Fruit fly (Drosophila melanogaster): Measurements from ENCODE around the gene Vha100-1.

Vha100-1 gene

DNA sequence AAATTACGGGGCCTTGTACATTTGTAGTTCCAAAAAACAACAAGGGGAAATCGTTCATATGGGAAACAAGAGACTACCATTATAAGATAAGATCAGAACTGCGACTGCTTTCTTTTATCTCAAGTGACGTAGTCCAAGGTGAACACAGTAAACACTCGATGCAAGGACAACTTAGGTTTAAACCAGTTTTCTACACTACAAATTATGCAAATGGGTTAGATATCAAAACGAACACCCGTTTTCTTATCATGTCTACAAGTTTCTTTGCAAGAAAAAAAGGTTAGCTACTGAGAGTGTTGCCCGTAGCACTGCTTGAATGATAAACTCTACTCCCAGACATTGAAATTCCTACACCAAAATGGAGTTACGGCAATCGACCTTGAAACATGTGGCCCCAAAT lies 6.9 kb upstream of the Vha100-1 start (continued):
- TF ChIP-seq OdsH (GFP tag; optimal IDR thresholded peaks at IDR 0.05) (peak; percentile 80), Sox14 (GFP tag; optimal IDR thresholded peaks at IDR 0.05) (peak; percentile 86), CG8632 (GFP tag; optimal IDR thresholded peaks at IDR 0.05) (peak; percentile 82), topi (GFP tag; optimal IDR thresholded peaks at IDR 0.05) (peak; percentile 88), Sox15 (GFP tag; optimal IDR thresholded peaks at IDR 0.05) (peak; percentile 81), Met (GFP tag; optimal IDR thresholded peaks at IDR 0.05) (peak; percentile 88), CG6276 (GFP tag; optimal IDR thresholded peaks at IDR 0.05) (no peak), CG6854 (GFP tag; optimal IDR thresholded peaks at IDR 0.05) (no peak), CG3919 (GFP tag; optimal IDR thresholded peaks at IDR 0.05) (peak; percentile 80), net (GFP tag; optimal IDR thresholded peaks at IDR 0.05) (peak; percentile 42), pdm3 (GFP tag; optimal IDR thresholded peaks at IDR 0.05) (no peak), Gug (GFP tag; IDR thresholded peaks at IDR 0.05) (peak; percentile 54; the same call in 1 of the 2 replicates), Eip78C (GFP tag) (peak; percentile 90), Hr38 (GFP tag; optimal IDR thresholded peaks at IDR 0.05) (no peak), Eip75B (GFP tag; optimal IDR thresholded peaks at IDR 0.05) (peak; percentile 89), CG11762 (GFP tag; optimal IDR thresholded peaks at IDR 0.05; ENCODE audit: insufficient read depth) (peak; percentile 52), CG8319 (GFP tag; optimal IDR thresholded peaks at IDR 0.05) (peak; percentile 78), Ets96B (tag; optimal IDR thresholded peaks at IDR 0.05) (peak; percentile 69), CG10669 (GFP tag; optimal IDR thresholded peaks at IDR 0.05) (peak; percentile 63), ss (GFP tag; optimal IDR thresholded peaks at IDR 0.05) (peak in 1 of 2 experiments; percentile 58), lz (GFP tag; optimal IDR thresholded peaks at IDR 0.05) (peak; percentile 89), CG15336 (GFP tag; IDR thresholded peaks at IDR 0.05) (peak; percentile 62), eg (GFP tag; IDR thresholded peaks at IDR 0.05) (peak; percentile 80), CG34406 (GFP tag; optimal IDR thresholded peaks at IDR 0.05) (peak; percentile 76), esn (GFP tag; optimal IDR thresholded peaks at IDR 0.05) (peak; percentile 89), CG31627 (GFP tag; optimal IDR thresholded peaks at IDR 0.05) (peak; percentile 93)

DNA sequence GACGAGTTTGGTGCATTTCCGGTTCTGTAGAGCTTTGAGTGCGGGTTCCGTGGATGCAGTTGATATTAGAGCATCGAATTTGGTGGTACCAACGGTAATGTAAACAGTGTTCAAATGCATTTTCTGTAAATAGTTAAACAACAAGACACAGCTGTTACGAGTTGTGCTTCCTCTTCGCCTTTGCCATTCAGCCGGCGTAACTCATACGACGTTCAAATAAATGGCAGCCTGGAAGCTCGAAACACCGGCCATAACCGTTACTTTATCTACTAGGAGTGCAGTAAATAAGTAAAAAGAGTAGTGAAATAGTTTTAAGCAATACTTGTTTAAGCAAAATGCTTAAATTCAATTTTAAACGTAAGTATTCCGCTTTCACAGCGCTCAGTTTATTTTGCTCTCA lies 7.4 kb downstream of the Vha100-1 start, which contains the start of the genes Alg13 and superdeath:
TSS of gene Alg13 (minus strand) at position 167 of the 400 bp plus-strand sequence.
TSS of gene superdeath (plus strand) at position 256 of the 400 bp plus-strand sequence.
- peak; percentile 82 for TF ChIP-seq fkh (GFP tag; optimal IDR thresholded peaks at IDR 0.05)
- TF ChIP-seq Hr39 (GFP tag; optimal IDR thresholded peaks at IDR 0.05), result no peak

DNA sequence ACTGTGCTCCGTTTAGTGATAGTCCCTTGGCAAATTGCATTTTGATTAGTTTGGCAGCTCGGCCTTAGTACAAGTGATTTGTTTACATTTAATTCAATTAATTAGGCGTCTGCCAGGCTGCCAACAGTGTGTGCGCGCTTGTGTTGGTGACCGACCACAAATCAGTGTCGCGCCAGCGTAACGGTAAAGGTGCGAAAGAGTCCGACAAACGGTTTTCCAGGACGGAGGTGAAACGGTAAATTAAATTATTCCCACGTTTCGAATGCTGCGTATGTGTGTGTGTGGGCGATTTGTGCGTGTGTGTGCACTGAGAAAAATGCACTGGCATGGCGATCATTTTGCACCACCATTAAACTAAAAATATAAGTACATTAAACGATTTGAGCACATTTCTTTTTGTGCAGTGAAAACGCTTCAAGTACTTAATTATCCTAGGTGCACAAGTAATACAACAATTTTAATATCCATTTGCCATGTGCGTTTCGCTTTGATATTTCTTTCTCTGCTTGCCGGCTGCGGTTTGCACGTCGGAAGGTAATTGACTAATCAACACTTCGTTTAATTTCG lies 8.1 kb downstream of the Vha100-1 start:
- TF ChIP-seq CG11294 (GFP tag; IDR thresholded peaks at IDR 0.05) (peak; percentile 28; the same call in 1 of the 2 replicates), Sox15 (GFP tag; optimal IDR thresholded peaks at IDR 0.05) (no peak)

DNA sequence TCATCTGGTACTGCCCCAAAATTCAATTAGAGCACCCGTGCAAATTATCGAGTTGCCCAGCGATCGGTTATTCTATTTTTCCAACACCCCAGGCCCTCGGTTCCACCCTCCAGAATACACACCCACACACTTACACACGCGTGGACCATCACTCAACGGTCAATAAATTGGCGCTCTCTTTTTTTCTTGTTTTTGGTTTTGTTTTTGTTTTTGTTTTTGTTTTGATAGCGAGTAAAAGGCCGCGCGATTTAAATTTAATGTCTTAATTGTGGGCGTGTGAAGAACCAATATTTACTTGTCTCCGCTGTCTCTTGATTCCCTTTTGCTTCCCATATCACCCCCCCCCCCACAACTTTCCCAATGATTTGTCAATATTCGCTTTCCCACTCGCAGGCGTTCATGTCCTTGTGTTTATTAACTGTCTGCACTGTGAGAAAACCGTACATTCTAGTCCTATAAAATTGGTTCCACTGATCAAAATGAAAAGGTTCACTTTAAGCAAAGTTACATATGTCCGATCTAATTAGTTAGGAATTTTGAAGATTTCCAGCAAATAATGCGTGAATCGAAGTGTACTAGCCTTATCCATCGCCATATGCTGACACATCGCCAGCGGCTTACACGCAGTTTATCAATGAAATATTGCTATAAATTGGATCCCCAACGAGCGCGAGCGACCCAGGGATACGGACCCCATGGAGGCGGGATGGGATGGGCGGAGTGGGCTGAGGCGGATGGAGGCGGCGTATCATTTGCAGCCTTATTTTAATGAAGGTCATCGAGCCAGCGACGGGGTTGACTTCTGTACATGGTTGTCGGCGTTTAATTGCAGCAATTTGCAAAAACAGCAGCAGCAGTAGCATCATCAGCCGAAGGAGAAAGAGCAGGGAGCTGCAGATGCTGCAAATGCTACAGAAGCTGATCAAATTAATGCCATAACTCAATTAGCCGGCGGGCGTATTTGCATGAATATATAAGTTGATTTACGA lies 9.1 kb downstream of the Vha100-1 start:
- TF ChIP-seq achi (GFP tag; optimal IDR thresholded peaks at IDR 0.05), result peak; percentile 8
- TF ChIP-seq Hr39 (GFP tag; optimal IDR thresholded peaks at IDR 0.05), result no peak
- no peak for TF ChIP-seq Ets21C (GFP tag; optimal IDR thresholded peaks at IDR 0.05)
- TF ChIP-seq CG6808 (GFP tag; optimal IDR thresholded peaks at IDR 0.05), result peak; percentile 29
- no peak for TF ChIP-seq CG31627 (GFP tag; optimal IDR thresholded peaks at IDR 0.05)
- peak; percentile 5 for TF ChIP-seq dsx (GFP tag; optimal IDR thresholded peaks at IDR 0.05; ENCODE audit: poor library complexity, severe bottlenecking)
- TF ChIP-seq svp (GFP tag), result peak; percentile 92
- no peak for TF ChIP-seq Sox15 (GFP tag; optimal IDR thresholded peaks at IDR 0.05)
- TF ChIP-seq CG7368 (GFP tag; optimal IDR thresholded peaks at IDR 0.05), result peak; percentile 14
- peak; percentile 68 for TF ChIP-seq CG10669 (GFP tag; optimal IDR thresholded peaks at IDR 0.05)
- TF ChIP-seq CG11902 (GFP tag; optimal IDR thresholded peaks at IDR 0.05), result no peak
- TF ChIP-seq lz (GFP tag; optimal IDR thresholded peaks at IDR 0.05), result no peak
- no peak for TF ChIP-seq Sox14 (GFP tag; optimal IDR thresholded peaks at IDR 0.05)
- TF ChIP-seq acj6 (GFP tag; optimal IDR thresholded peaks at IDR 0.05), result no peak
- peak; percentile 29 for TF ChIP-seq CG9139 (GFP tag; optimal IDR thresholded peaks at IDR 0.05)
- TF ChIP-seq spab (GFP tag; optimal IDR thresholded peaks at IDR 0.05), result no peak
- no peak for TF ChIP-seq CG8632 (GFP tag; optimal IDR thresholded peaks at IDR 0.05)
- no peak for TF ChIP-seq CG3032 (tag; optimal IDR thresholded peaks at IDR 0.05)
- TF ChIP-seq ss (GFP tag; optimal IDR thresholded peaks at IDR 0.05), result peak in 1 of 2 experiments; percentile 20
- no peak for TF ChIP-seq Smox (GFP tag; optimal IDR thresholded peaks at IDR 0.05)
- TF ChIP-seq pdm3 (GFP tag; optimal IDR thresholded peaks at IDR 0.05), result no peak
- TF ChIP-seq CG6854 (GFP tag; optimal IDR thresholded peaks at IDR 0.05), result no peak
- TF ChIP-seq CG15336 (GFP tag; IDR thresholded peaks at IDR 0.05), result no peak
- peak; percentile 29 for TF ChIP-seq CG3919 (GFP tag; optimal IDR thresholded peaks at IDR 0.05)
- peak; percentile 53 for TF ChIP-seq Eip78C (GFP tag)
- peak; percentile 37; the same call in 1 of the 3 replicates for TF ChIP-seq CG6163 (GFP tag; IDR thresholded peaks at IDR 0.05)

All from whole organism, prepupa.